Fruit fly (Drosophila melanogaster) whole organism, embryonic: ENCODE data around the gene CG8814.
A peak's percentile ranks its signal among the peaks of the same experiment; 100 is the strongest.

Experiments
- B-H1 ChIP-seq: fragments of 200-800 bp; sonication (Bioruptor generic); IDR thresholded peaks from 3 replicates; pipeline ENCODE4 v1.3.6; 2022; ENCODE audit warnings: missing biosample characterization, missing genetic modification characterization
- CG10274 ChIP-seq: fragments of 200-800 bp; sonication (Bioruptor generic); optimal IDR thresholded peaks from 3 replicates; lab custom pipeline; 2017; ENCODE audit warnings: missing biosample characterization, mild to moderate bottlenecking, missing genetic modification characterization
- CG10959 ChIP-seq: fragments of 200-800 bp; sonication (Bioruptor generic); IDR thresholded peaks from 2 replicates; pipeline ENCODE4 v1.3.6; 2022; ENCODE audit warnings: missing biosample characterization, missing genetic modification characterization
- CG12236 ChIP-seq: fragments of 200-800 bp; sonication (Bioruptor generic); optimal IDR thresholded peaks from 2 replicates; lab custom pipeline; 2016; ENCODE audit warnings: missing biosample characterization, missing genetic modification characterization
- CG13775 ChIP-seq: fragments of 200-800 bp; sonication (Bioruptor generic); optimal IDR thresholded peaks from 3 replicates; lab custom pipeline; 2017; ENCODE audit warnings: missing biosample characterization, mild to moderate bottlenecking, missing genetic modification characterization
- CG1647 ChIP-seq: fragments of 200-800 bp; sonication (Bioruptor generic); optimal IDR thresholded peaks from 3 replicates; lab custom pipeline; 2016; ENCODE audit warnings: missing biosample characterization, missing genetic modification characterization
- CG16813 ChIP-seq: fragments of 200-800 bp; sonication (Bioruptor generic); IDR thresholded peaks from 3 replicates; pipeline ENCODE4 v1.3.6; 2022; ENCODE audit warnings: missing biosample characterization, missing genetic modification characterization; ENCODE audit not compliant: partially characterized antibody
- CG1832 ChIP-seq: fragments of 200-800 bp; sonication (Bioruptor generic); optimal IDR thresholded peaks from 2 replicates; lab custom pipeline; 2017; ENCODE audit warnings: missing biosample characterization, mild to moderate bottlenecking, missing genetic modification characterization, inconsistent platforms
- CG18599 ChIP-seq: fragments of 200-800 bp; sonication (Bioruptor generic); optimal IDR thresholded peaks from 3 replicates; lab custom pipeline; 2017; ENCODE audit warnings: missing biosample characterization, missing genetic modification characterization, mild to moderate bottlenecking, moderate library complexity, missing genetic modification reagents
- CG18764 ChIP-seq: fragments of 200-800 bp; sonication (Bioruptor generic); optimal IDR thresholded peaks from 3 replicates; lab custom pipeline; 2016; ENCODE audit warnings: missing biosample characterization, missing genetic modification characterization
- CG30403 ChIP-seq: fragments of 200-800 bp; sonication (Bioruptor generic); optimal IDR thresholded peaks from 3 replicates; lab custom pipeline; 2016; ENCODE audit warnings: missing biosample characterization, missing genetic modification characterization
- CG34422 ChIP-seq: fragments of 200-800 bp; sonication (Bioruptor generic); IDR thresholded peaks from 3 replicates; pipeline ENCODE4 v1.3.6; 2022; ENCODE audit warnings: missing biosample characterization, missing genetic modification characterization
- CG6683 ChIP-seq: fragments of 200-800 bp; sonication (Bioruptor generic); optimal IDR thresholded peaks from 2 replicates; lab custom pipeline; 2017; ENCODE audit warnings: missing biosample characterization, mild to moderate bottlenecking, missing genetic modification characterization, missing genetic modification reagents
- CG6765 ChIP-seq: fragments of 200-800 bp; sonication (Bioruptor generic); optimal IDR thresholded peaks from 3 replicates; lab custom pipeline; 2017; ENCODE audit warnings: missing biosample characterization, mild to moderate bottlenecking, missing genetic modification characterization
- CG7271 ChIP-seq: fragments of 200-800 bp; sonication (Bioruptor generic); optimal IDR thresholded peaks from 2 replicates; lab custom pipeline; 2018; ENCODE audit warnings: missing biosample characterization, mild to moderate bottlenecking, missing genetic modification characterization, moderate library complexity
- CG7745 ChIP-seq: fragments of 200-800 bp; sonication (Bioruptor generic); optimal IDR thresholded peaks from 2 replicates; lab custom pipeline; 2018; ENCODE audit warnings: missing biosample characterization, mild to moderate bottlenecking, missing genetic modification characterization, moderate library complexity
- CG8388 ChIP-seq: fragments of 200-800 bp; sonication (Bioruptor generic); optimal IDR thresholded peaks from 2 replicates; lab custom pipeline; 2019; ENCODE audit warnings: missing biosample characterization, mild to moderate bottlenecking, missing genetic modification characterization, moderate library complexity
- CG9437 ChIP-seq: fragments of 200-800 bp; sonication (Bioruptor generic); optimal IDR thresholded peaks from 2 replicates; lab custom pipeline; 2018; ENCODE audit warnings: missing biosample characterization, mild to moderate bottlenecking, missing genetic modification characterization
- CG9876 ChIP-seq: fragments of 200-800 bp; sonication (Bioruptor generic); optimal IDR thresholded peaks from 2 replicates; lab custom pipeline; 2016; ENCODE audit warnings: missing biosample characterization, missing genetic modification characterization
- CG9932 ChIP-seq: fragments of 200-800 bp; sonication (Bioruptor generic); IDR thresholded peaks from 2 replicates; pipeline ENCODE4 v1.3.6; 2022; ENCODE audit warnings: missing biosample characterization, missing genetic modification characterization
- Chrac-16 ChIP-seq: fragments of 200-800 bp; sonication (Bioruptor generic); optimal IDR thresholded peaks from 3 replicates; lab custom pipeline; 2016; ENCODE audit warnings: missing biosample characterization, missing genetic modification characterization
- CkIIα-i1 ChIP-seq: fragments of 200-800 bp; sonication (Bioruptor generic); IDR thresholded peaks from 2 replicates; pipeline ENCODE4 v1.3.6; 2022; ENCODE audit warnings: missing biosample characterization, missing genetic modification characterization
- Doc2 ChIP-seq: fragments of 200-800 bp; sonication (Bioruptor generic); IDR thresholded peaks from 2 replicates; pipeline ENCODE4 v1.3.6; 2022; ENCODE audit warnings: missing biosample characterization, missing genetic modification characterization
- Doc3 ChIP-seq: fragments of 200-800 bp; sonication (Bioruptor generic); IDR thresholded peaks from 3 replicates; pipeline ENCODE4 v1.3.6; 2022; ENCODE audit warnings: missing biosample characterization, missing genetic modification characterization; ENCODE audit not compliant: partially characterized antibody
- Gug ChIP-seq: fragments of 200-800 bp; sonication (Bioruptor generic); IDR thresholded peaks from 4 replicates; pipeline ENCODE4 v1.3.6; 2022; ENCODE audit warnings: missing biosample characterization, missing genetic modification characterization
- MESR4 ChIP-seq: fragments of 200-800 bp; sonication (Bioruptor generic); optimal IDR thresholded peaks from 2 replicates; lab custom pipeline; 2018; ENCODE audit warnings: missing biosample characterization, mild to moderate bottlenecking, missing genetic modification characterization, moderate library complexity
- Mes4 ChIP-seq: fragments of 200-800 bp; sonication (Bioruptor generic); optimal IDR thresholded peaks from 2 replicates; lab custom pipeline; 2016; ENCODE audit warnings: missing biosample characterization, missing genetic modification characterization
- Myb ChIP-seq: fragments of 200-800 bp; sonication (Bioruptor generic); optimal IDR thresholded peaks from 2 replicates; lab custom pipeline; 2016; ENCODE audit warnings: missing biosample characterization, missing genetic modification characterization
- Oli ChIP-seq: fragments of 200-800 bp; sonication (Bioruptor generic); optimal IDR thresholded peaks from 2 replicates; lab custom pipeline; 2018; ENCODE audit warnings: missing biosample characterization, mild to moderate bottlenecking, missing genetic modification characterization, moderate library complexity
- Sin3A ChIP-seq: fragments of >200 bp; optimal IDR thresholded peaks from 2 replicates; lab custom pipeline; 2018
- Xbp1 ChIP-seq: fragments of 200-800 bp; sonication (Bioruptor generic); optimal IDR thresholded peaks from 3 replicates; lab custom pipeline; 2016; ENCODE audit warnings: missing biosample characterization, mild to moderate bottlenecking, missing genetic modification characterization
- ab ChIP-seq: fragments of 200-800 bp; sonication (Bioruptor generic); optimal IDR thresholded peaks from 2 replicates; lab custom pipeline; 2016; ENCODE audit warnings: missing biosample characterization, missing genetic modification characterization
- bigmax ChIP-seq: fragments of 200-800 bp; sonication (Bioruptor generic); optimal IDR thresholded peaks from 2 replicates; lab custom pipeline; 2018; ENCODE audit warnings: missing biosample characterization, mild to moderate bottlenecking, missing genetic modification characterization
- cas ChIP-seq: fragments of 200-800 bp; sonication (Bioruptor generic); IDR thresholded peaks from 2 replicates; pipeline ENCODE4 v1.3.6; 2022; ENCODE audit warnings: missing biosample characterization, missing genetic modification characterization
- chn ChIP-seq: fragments of 200-800 bp; sonication (Bioruptor generic); optimal IDR thresholded peaks from 2 replicates; lab custom pipeline; 2016; ENCODE audit warnings: missing biosample characterization, missing genetic modification characterization
- dpn ChIP-seq, 2 experiments: fragments of 200-800 bp; sonication (Bioruptor generic); optimal IDR thresholded peaks; 3 replicates each; lab custom pipeline; 2016; ENCODE audit warnings: missing biosample characterization in 2 of 2, missing genetic modification characterization in 2 of 2
- esg ChIP-seq: fragments of 200-800 bp; sonication (Bioruptor generic); conservative IDR thresholded peaks from 2 replicates; pipeline ENCODE4 v1.3.6; 2022; ENCODE audit warnings: missing biosample characterization, missing genetic modification characterization
- grn ChIP-seq: fragments of 200-800 bp; sonication (Bioruptor generic); optimal IDR thresholded peaks from 3 replicates; lab custom pipeline; 2017; ENCODE audit warnings: missing biosample characterization, missing genetic modification characterization
- gsb ChIP-seq: fragments of 200-800 bp; sonication (Bioruptor generic); IDR thresholded peaks from 2 replicates; pipeline ENCODE4 v1.3.6; 2022; ENCODE audit warnings: missing biosample characterization, missing genetic modification characterization
- p53 ChIP-seq: fragments of 200-800 bp; sonication (Bioruptor generic); optimal IDR thresholded peaks from 2 replicates; lab custom pipeline; 2016; ENCODE audit warnings: missing biosample characterization, missing genetic modification characterization
- pfk ChIP-seq: fragments of 200-800 bp; sonication (Bioruptor generic); optimal IDR thresholded peaks from 2 replicates; lab custom pipeline; 2018; ENCODE audit warnings: missing biosample characterization, mild to moderate bottlenecking, missing genetic modification characterization, moderate library complexity
- ranshi ChIP-seq: fragments of 200-800 bp; sonication (Bioruptor generic); IDR thresholded peaks from 2 replicates; pipeline ENCODE4 v1.3.6; 2022; ENCODE audit warnings: missing biosample characterization, missing genetic modification characterization
- rib ChIP-seq: fragments of 200-800 bp; sonication (Bioruptor generic); IDR thresholded peaks from 2 replicates; pipeline ENCODE4 v1.3.6; 2022; ENCODE audit warnings: missing biosample characterization, missing genetic modification characterization
- salm ChIP-seq: fragments of 200-800 bp; sonication (Bioruptor generic); optimal IDR thresholded peaks from 2 replicates; lab custom pipeline; 2018; ENCODE audit warnings: missing biosample characterization, mild to moderate bottlenecking, missing genetic modification characterization
- so ChIP-seq: fragments of 200-800 bp; sonication (Bioruptor generic); IDR thresholded peaks from 3 replicates; pipeline ENCODE4 v1.3.6; 2022; ENCODE audit warnings: missing biosample characterization, missing genetic modification characterization
- sob ChIP-seq: fragments of 200-800 bp; sonication (Bioruptor generic); IDR thresholded peaks from 2 replicates; pipeline ENCODE4 v1.3.6; 2022; ENCODE audit warnings: missing biosample characterization, missing genetic modification characterization
- sug ChIP-seq: fragments of 200-800 bp; optimal IDR thresholded peaks from 2 replicates; lab custom pipeline; 2019; ENCODE audit warnings: missing biosample characterization, mild to moderate bottlenecking, missing genetic modification characterization, moderate library complexity
- tgo ChIP-seq: fragments of 200-800 bp; sonication (Bioruptor generic); IDR thresholded peaks from 3 replicates; pipeline ENCODE4 v1.3.6; 2022; ENCODE audit warnings: missing biosample characterization, missing genetic modification characterization
- ttk ChIP-seq: fragments of 200-800 bp; sonication (Bioruptor generic); IDR thresholded peaks from 2 replicates; pipeline ENCODE4 v2.1.2; 2022; ENCODE audit warnings: missing biosample characterization, missing genetic modification characterization
- wdn ChIP-seq: fragments of 200-800 bp; sonication (Bioruptor generic); IDR thresholded peaks from 2 replicates; pipeline ENCODE4 v1.3.6; 2022; ENCODE audit warnings: missing biosample characterization, missing genetic modification characterization

CG8814 gene

dm6 chr2L:2855773-2856615, 18.7 kb upstream of the CG8814 start, which contains the start of the genes CG3104 and RpS21 (continued):
- TF ChIP-seq CG8388 (GFP tag; lab: Kevin White, UChicago) = peak; percentile 55
- peak; percentile 74 for TF ChIP-seq CG10959
- peak; percentile 82 for TF ChIP-seq CG1647 (GFP tag; lab: Kevin White, UChicago)
- no peak for TF ChIP-seq CG16813 (GFP tag; lab: Robert Waterston, UW)
- peak; percentile 66 for TF ChIP-seq grn
- TF ChIP-seq ranshi (GFP tag; lab: Robert Waterston, UW) = peak; percentile 96
- peak; percentile 90 for TF ChIP-seq Sin3A
- peak; percentile 93 for TF ChIP-seq CG9876 (GFP tag; lab: Kevin White, UChicago)
- TF ChIP-seq CkIIα-i1 (GFP tag; lab: Robert Waterston, UW) = 0 out of 2 replicates have a peak, but pooled peaks have one; percentile 39
- peak; percentile 88 for TF ChIP-seq Gug (GFP tag; lab: Robert Waterston, UW)
- TF ChIP-seq MESR4 = peak; percentile 98
- peak; percentile 93 for TF ChIP-seq CG13775 (GFP tag; lab: Kevin White, UChicago)
- TF ChIP-seq CG7745 (tag; lab: Kevin White, UChicago) = no peak
- TF ChIP-seq Xbp1 (GFP tag; lab: Kevin White, UChicago) = peak; percentile 92
- peak; percentile 31; the same call in 1 of the 2 replicates for TF ChIP-seq rib (GFP tag; lab: Robert Waterston, UW)
- TF ChIP-seq Doc2 (GFP tag; lab: Robert Waterston, UW) = no peak; the same call in none of the 2 replicates
- TF ChIP-seq CG7271 = peak; percentile 47
- peak; percentile 81 for TF ChIP-seq gsb (GFP tag; lab: Robert Waterston, UW)
- peak; percentile 92 for TF ChIP-seq CG6765 (GFP tag; lab: Kevin White, UChicago)
- peak; percentile 77 for TF ChIP-seq chn (GFP tag; lab: Kevin White, UChicago)
- peak; percentile 61 for TF ChIP-seq CG6683 (GFP tag; lab: Kevin White, UChicago)
- TF ChIP-seq pfk (GFP tag; lab: Kevin White, UChicago) = peak; percentile 80
- no peak for TF ChIP-seq Doc3 (GFP tag; lab: Robert Waterston, UW)
- peak; percentile 85 for TF ChIP-seq ttk (GFP tag; lab: Robert Waterston, UW)
- peak; percentile 93 for TF ChIP-seq CG9932 (GFP tag; lab: Robert Waterston, UW)
- TF ChIP-seq so (GFP tag; lab: Robert Waterston, UW) = peak; percentile 74
- peak; percentile 29; the same call in 1 of the 2 replicates for TF ChIP-seq esg (GFP tag; lab: Robert Waterston, UW)
- peak; percentile 85 for TF ChIP-seq CG10274 (GFP tag; lab: Kevin White, UChicago)
- peak; percentile 59 for TF ChIP-seq CG12236
- no peak for TF ChIP-seq salm (tag; lab: Kevin White, UChicago)
- TF ChIP-seq ab (GFP tag; lab: Kevin White, UChicago) = peak; percentile 71
- TF ChIP-seq Oli (tag; lab: Kevin White, UChicago) = peak; percentile 62
- peak; percentile 86 for TF ChIP-seq sug (tag; lab: Kevin White, UChicago)
- TF ChIP-seq Chrac-16 (GFP tag; lab: Kevin White, UChicago) = peak; percentile 61
- TF ChIP-seq CG18599 = peak; percentile 88
- peak; percentile 80 for TF ChIP-seq tgo
- peak; percentile 63 for TF ChIP-seq bigmax (GFP tag; lab: Kevin White, UChicago)
- peak; percentile 85 for TF ChIP-seq CG30403 (GFP tag; lab: Kevin White, UChicago)
- TF ChIP-seq CG9437 (GFP tag; lab: Kevin White, UChicago) = peak; percentile 58
- peak; percentile 94 for TF ChIP-seq CG34422 (GFP tag; lab: Robert Waterston, UW)
- TF ChIP-seq sob (GFP tag; lab: Robert Waterston, UW) = peak; percentile 94
- TF ChIP-seq CG1832 (GFP tag; lab: Kevin White, UChicago) = no peak
- peak; percentile 82 for TF ChIP-seq CG18764 (GFP tag; lab: Kevin White, UChicago)
- TF ChIP-seq dpn (GFP tag; optimal IDR thresholded peaks at IDR 0.05; lab: Kevin White, UChicago) = peak; percentile 79 to 87
- TF ChIP-seq cas (GFP tag; lab: Robert Waterston, UW) = peak; percentile 61
- peak; percentile 65 for TF ChIP-seq Myb
- peak; percentile 76 for TF ChIP-seq B-H1
- TF ChIP-seq wdn (GFP tag; lab: Robert Waterston, UW) = peak; percentile 78
- peak; percentile 77 for TF ChIP-seq p53 (GFP tag; lab: Kevin White, UChicago)
- TF ChIP-seq Mes4 = peak; percentile 88
